Fruit fly (Drosophila melanogaster) whole organism, embryonic: ENCODE data around the gene CG7231.

Source experiments
- CG10147 ChIP-seq: fragments of 200-800 bp; sonication (Bioruptor generic); optimal IDR thresholded peaks from 2 replicates; lab custom pipeline; 2019; ENCODE audit warnings: missing biosample characterization, mild to moderate bottlenecking, missing genetic modification characterization, moderate library complexity
- CG11085 ChIP-seq: fragments of 200-800 bp; sonication (Bioruptor generic); IDR thresholded peaks from 2 replicates; pipeline ENCODE4 v1.3.6; 2022; ENCODE audit warnings: missing biosample characterization, missing genetic modification characterization
- CG11504 ChIP-seq: fragments of 200-800 bp; sonication (Bioruptor generic); optimal IDR thresholded peaks from 3 replicates; lab custom pipeline; 2019; ENCODE audit warnings: missing biosample characterization, mild to moderate bottlenecking, missing genetic modification characterization, moderate library complexity
- CG17361 ChIP-seq: fragments of 200-800 bp; sonication (Bioruptor generic); IDR thresholded peaks from 3 replicates; pipeline ENCODE4 v1.3.6; 2022; ENCODE audit warnings: missing biosample characterization, missing genetic modification characterization
- CG18599 ChIP-seq: fragments of 200-800 bp; sonication (Bioruptor generic); optimal IDR thresholded peaks from 3 replicates; lab custom pipeline; 2017; ENCODE audit warnings: missing biosample characterization, missing genetic modification characterization, mild to moderate bottlenecking, moderate library complexity, missing genetic modification reagents
- CG2116 ChIP-seq: fragments of 200-800 bp; sonication (Bioruptor generic); optimal IDR thresholded peaks from 3 replicates; lab custom pipeline; 2018; ENCODE audit warnings: missing biosample characterization, mild to moderate bottlenecking, missing genetic modification characterization
- CG2678 ChIP-seq: fragments of 200-800 bp; sonication (Bioruptor generic); optimal IDR thresholded peaks from 3 replicates; lab custom pipeline; 2019; ENCODE audit warnings: missing biosample characterization, mild to moderate bottlenecking, missing genetic modification characterization, moderate library complexity
- CG32532 ChIP-seq: fragments of 200-800 bp; sonication (Bioruptor generic); IDR thresholded peaks from 2 replicates; pipeline ENCODE4 v1.3.6; 2022; ENCODE audit warnings: missing biosample characterization, missing genetic modification characterization
- CG3281 ChIP-seq: fragments of 200-800 bp; sonication (Bioruptor generic); optimal IDR thresholded peaks from 3 replicates; lab custom pipeline; 2017; ENCODE audit warnings: missing biosample characterization, mild to moderate bottlenecking, missing genetic modification characterization
- CG33213 ChIP-seq: fragments of 200-800 bp; sonication (Bioruptor generic); optimal IDR thresholded peaks from 3 replicates; lab custom pipeline; 2016; ENCODE audit warnings: missing biosample characterization, missing genetic modification characterization
- CG3847 ChIP-seq: fragments of 200-800 bp; sonication (Bioruptor generic); IDR thresholded peaks from 2 replicates; pipeline ENCODE4 v1.3.6; 2022; ENCODE audit warnings: missing biosample characterization, missing genetic modification characterization
- CG4617 ChIP-seq: fragments of 200-800 bp; sonication (Bioruptor generic); optimal IDR thresholded peaks from 3 replicates; lab custom pipeline; 2016; ENCODE audit warnings: missing biosample characterization, missing genetic modification characterization, borderline replicate concordance
- CG7556 ChIP-seq: fragments of 200-800 bp; sonication (Bioruptor generic); optimal IDR thresholded peaks from 2 replicates; lab custom pipeline; 2017; ENCODE audit warnings: missing biosample characterization, mild to moderate bottlenecking, missing genetic modification characterization
- CG7839 ChIP-seq: fragments of 200-800 bp; sonication (Bioruptor generic); optimal IDR thresholded peaks from 3 replicates; lab custom pipeline; 2018; ENCODE audit warnings: missing biosample characterization, mild to moderate bottlenecking, missing genetic modification characterization, moderate library complexity
- CG8290 ChIP-seq, 3 experiments: fragments of 200-800 bp; sonication (Bioruptor generic); optimal IDR thresholded peaks; 2 replicates each; lab custom pipeline; 2016 to 2019; ENCODE audit warnings: missing biosample characterization in 3 of 3, missing genetic modification characterization in 3 of 3, mild to moderate bottlenecking in 2 of 3, moderate library complexity in 1 of 3
- CG8388 ChIP-seq: fragments of 200-800 bp; sonication (Bioruptor generic); optimal IDR thresholded peaks from 2 replicates; lab custom pipeline; 2019; ENCODE audit warnings: missing biosample characterization, mild to moderate bottlenecking, missing genetic modification characterization, moderate library complexity
- CG9932 ChIP-seq: fragments of 200-800 bp; sonication (Bioruptor generic); IDR thresholded peaks from 2 replicates; pipeline ENCODE4 v1.3.6; 2022; ENCODE audit warnings: missing biosample characterization, missing genetic modification characterization
- CHES-1-like ChIP-seq: fragments of 200-800 bp; sonication (Bioruptor generic); optimal IDR thresholded peaks from 2 replicates; lab custom pipeline; 2016; ENCODE audit warnings: missing biosample characterization, missing genetic modification characterization
- Drgx ChIP-seq: fragments of 200-800 bp; sonication (Bioruptor generic); IDR thresholded peaks from 2 replicates; pipeline ENCODE4 v1.3.6; 2022; ENCODE audit warnings: missing biosample characterization, missing genetic modification characterization
- Fer3 ChIP-seq: fragments of 200-800 bp; sonication (Bioruptor generic); optimal IDR thresholded peaks from 2 replicates; lab custom pipeline; 2018; ENCODE audit warnings: missing biosample characterization, mild to moderate bottlenecking, missing genetic modification characterization, moderate library complexity
- HLH4C ChIP-seq: fragments of 200-800 bp; sonication (Bioruptor generic); IDR thresholded peaks from 3 replicates; pipeline ENCODE4 v1.3.6; 2022; ENCODE audit warnings: missing biosample characterization, missing genetic modification characterization; ENCODE audit not compliant: partially characterized antibody
- Lhr ChIP-seq: fragments of 200-800 bp; sonication (Bioruptor generic); optimal IDR thresholded peaks from 3 replicates; lab custom pipeline; 2017; ENCODE audit warnings: mild to moderate bottlenecking, missing biosample characterization, missing genetic modification reagents, missing genetic modification characterization
- Med ChIP-seq: fragments of 200-800 bp; sonication (Bioruptor generic); peaks from one replicate; lab custom pipeline; 2016; ENCODE audit warnings: missing biosample characterization, missing genetic modification characterization, mild to moderate bottlenecking, inconsistent platforms, moderate library complexity
- Meics ChIP-seq: fragments of 200-800 bp; sonication (Bioruptor generic); optimal IDR thresholded peaks from 2 replicates; lab custom pipeline; 2017; ENCODE audit warnings: missing biosample characterization, mild to moderate bottlenecking, missing genetic modification characterization
- NfI ChIP-seq: fragments of 200-800 bp; sonication (Bioruptor generic); optimal IDR thresholded peaks from 3 replicates; lab custom pipeline; 2018; ENCODE audit warnings: missing biosample characterization, mild to moderate bottlenecking, missing genetic modification characterization, moderate library complexity
- Rfx ChIP-seq: fragments of 200-800 bp; sonication (Bioruptor generic); IDR thresholded peaks from 2 replicates; pipeline ENCODE4 v1.3.6; 2022; ENCODE audit warnings: missing biosample characterization, missing genetic modification characterization
- TFAM ChIP-seq: fragments of 200-800 bp; sonication (Bioruptor generic); optimal IDR thresholded peaks from 2 replicates; lab custom pipeline; 2017; ENCODE audit warnings: missing biosample characterization, missing genetic modification characterization, inconsistent platforms
- ab ChIP-seq: fragments of 200-800 bp; sonication (Bioruptor generic); optimal IDR thresholded peaks from 2 replicates; lab custom pipeline; 2016; ENCODE audit warnings: missing biosample characterization, missing genetic modification characterization
- da ChIP-seq: fragments of 200-800 bp; sonication (Bioruptor generic); optimal IDR thresholded peaks from 2 replicates; lab custom pipeline; 2016; ENCODE audit warnings: missing biosample characterization, missing genetic modification characterization
- dmrt99B ChIP-seq: fragments of 200-800 bp; sonication (Bioruptor generic); optimal IDR thresholded peaks from 2 replicates; lab custom pipeline; 2018; ENCODE audit warnings: missing biosample characterization, mild to moderate bottlenecking, missing genetic modification characterization, moderate library complexity
- dysf ChIP-seq: fragments of 200-800 bp; sonication (Bioruptor generic); IDR thresholded peaks from 3 replicates; pipeline ENCODE4 v1.3.6; 2022; ENCODE audit warnings: missing biosample characterization, missing genetic modification characterization
- eve ChIP-seq, 2 experiments: fragments of >200 bp; optimal IDR thresholded peaks; 2 replicates each; lab custom pipeline; 2017; ENCODE audit warnings: missing biosample characterization in 2 of 2, missing genetic modification characterization in 2 of 2
- gcm ChIP-seq: fragments of 200-800 bp; sonication (Bioruptor generic); optimal IDR thresholded peaks from 2 replicates; lab custom pipeline; 2019; ENCODE audit warnings: missing biosample characterization, mild to moderate bottlenecking, missing genetic modification characterization, moderate library complexity
- gem ChIP-seq: fragments of 200-800 bp; sonication (Bioruptor generic); optimal IDR thresholded peaks from 2 replicates; lab custom pipeline; 2019; ENCODE audit warnings: missing biosample characterization, mild to moderate bottlenecking, missing genetic modification characterization, moderate library complexity
- grau ChIP-seq: fragments of 200-800 bp; optimal IDR thresholded peaks from 3 replicates; lab custom pipeline; 2019; ENCODE audit warnings: missing biosample characterization, mild to moderate bottlenecking, missing genetic modification characterization, moderate library complexity
- grn ChIP-seq: fragments of 200-800 bp; sonication (Bioruptor generic); optimal IDR thresholded peaks from 3 replicates; lab custom pipeline; 2017; ENCODE audit warnings: missing biosample characterization, missing genetic modification characterization
- hkb ChIP-seq, 2 experiments: fragments of 200-800 bp in 1 of 2; fragments of >200 bp in 1 of 2; sonication (Bioruptor generic) in 1 of 2; IDR thresholded peaks in 1 of 2; optimal IDR thresholded peaks in 1 of 2; 2 replicates each; pipeline versions ENCODE4 v1.3.6 to Lab custom; 2017 to 2022; ENCODE audit warnings: missing biosample characterization in 1 of 2, missing genetic modification characterization in 1 of 2
- jumu ChIP-seq: fragments of 200-800 bp; sonication (Bioruptor generic); optimal IDR thresholded peaks from 3 replicates; lab custom pipeline; 2016; ENCODE audit warnings: missing biosample characterization, missing genetic modification characterization
- lmd ChIP-seq: fragments of 200-800 bp; sonication (Bioruptor generic); IDR thresholded peaks from 2 replicates; pipeline ENCODE4 v1.3.6; 2022; ENCODE audit warnings: missing biosample characterization, missing genetic modification characterization
- luna ChIP-seq: fragments of 200-800 bp; sonication (Bioruptor generic); optimal IDR thresholded peaks from 2 replicates; lab custom pipeline; 2016; ENCODE audit warnings: missing biosample characterization, missing genetic modification characterization
- mld ChIP-seq: fragments of 200-800 bp; sonication (Bioruptor generic); IDR thresholded peaks from 3 replicates; pipeline ENCODE4 v1.3.6; 2022; ENCODE audit warnings: missing biosample characterization, missing genetic modification characterization; ENCODE audit not compliant: partially characterized antibody
- nom ChIP-seq: fragments of 200-800 bp; sonication (Bioruptor generic); optimal IDR thresholded peaks from 2 replicates; lab custom pipeline; 2017; ENCODE audit warnings: missing biosample characterization, missing genetic modification characterization, mild to moderate bottlenecking, moderate library complexity, missing genetic modification reagents
- row ChIP-seq: fragments of 200-800 bp; sonication (Bioruptor generic); IDR thresholded peaks from 3 replicates; pipeline ENCODE4 v1.3.6; 2022; ENCODE audit warnings: missing biosample characterization, missing genetic modification characterization
- sc ChIP-seq, 3 experiments: fragments of >200 bp in 2 of 3; fragments of 200-800 bp in 1 of 3; sonication (Bioruptor generic) in 1 of 3; optimal IDR thresholded peaks; 2 replicates in 2 of 3; 3 replicates in 1 of 3; lab custom pipeline; 2017; ENCODE audit warnings: mild to moderate bottlenecking in 1 of 3, missing biosample characterization in 1 of 3, missing genetic modification characterization in 1 of 3, missing genetic modification reagents in 1 of 3
- scrt ChIP-seq: fragments of 200-800 bp; sonication (Bioruptor generic); optimal IDR thresholded peaks from 2 replicates; lab custom pipeline; 2018; ENCODE audit warnings: missing biosample characterization, mild to moderate bottlenecking, missing genetic modification characterization, moderate library complexity
- slbo ChIP-seq: fragments of 200-800 bp; sonication (Bioruptor generic); IDR thresholded peaks from 2 replicates; pipeline ENCODE4 v1.3.6; 2022; ENCODE audit warnings: missing biosample characterization, missing genetic modification characterization
- tgo ChIP-seq: fragments of 200-800 bp; sonication (Bioruptor generic); IDR thresholded peaks from 3 replicates; pipeline ENCODE4 v1.3.6; 2022; ENCODE audit warnings: missing biosample characterization, missing genetic modification characterization
- unpg ChIP-seq: fragments of 200-800 bp; sonication (Bioruptor generic); optimal IDR thresholded peaks from 3 replicates; lab custom pipeline; 2018; ENCODE audit warnings: missing biosample characterization, mild to moderate bottlenecking, missing genetic modification characterization, moderate library complexity
- vfl ChIP-seq: fragments of 200-800 bp; sonication (Bioruptor generic); optimal IDR thresholded peaks from 2 replicates; lab custom pipeline; 2016; ENCODE audit warnings: missing biosample characterization, missing genetic modification characterization

The CG7231 gene

dm6 chr2L:7962881-7963280 is 20.9 kb upstream of the CG7231 start:
- TF ChIP-seq CG3281 (GFP tag; lab: Kevin White, UChicago) (peak; percentile 1), CG17361 (GFP tag; lab: Robert Waterston, UW) (no peak), vfl (GFP tag; lab: Kevin White, UChicago) (no peak), tgo (peak; percentile 22; the same call in 2 of the 3 replicates), CG33213 (GFP tag; lab: Kevin White, UChicago) (no peak), grau (tag; lab: Kevin White, UChicago) (peak; percentile 76), Lhr (GFP tag; lab: Kevin White, UChicago) (no peak), dmrt99B (tag; lab: Kevin White, UChicago) (peak; percentile 25), CG10147 (GFP tag; lab: Kevin White, UChicago) (peak; percentile 4), Rfx (GFP tag; lab: Robert Waterston, UW) (peak; percentile 36; the same call in 1 of the 2 replicates), row (GFP tag; lab: Robert Waterston, UW) (peak; percentile 37; the same call in 2 of the 3 replicates), CG11504 (tag; lab: Kevin White, UChicago) (peak; percentile 25), scrt (GFP tag; lab: Kevin White, UChicago) (peak; percentile 2), Fer3 (tag; lab: Kevin White, UChicago) (peak; percentile 22), CG2678 (tag; lab: Kevin White, UChicago) (peak; percentile 38), slbo (peak; percentile 52), dysf (GFP tag; lab: Robert Waterston, UW) (peak; percentile 40; the same call in 1 of the 3 replicates), CG4617 (GFP tag; lab: Kevin White, UChicago) (no peak), unpg (GFP tag; lab: Kevin White, UChicago) (peak; percentile 3), CG8388 (no peak), CHES-1-like (GFP tag; lab: Kevin White, UChicago) (no peak), CG7556 (GFP tag; lab: Kevin White, UChicago) (peak; percentile 9), da (GFP tag; lab: Kevin White, UChicago) (no peak), CG32532 (GFP tag; lab: Robert Waterston, UW) (peak; percentile 22; the same call in 1 of the 2 replicates), gem (peak; percentile 16), sc (optimal IDR thresholded peaks at IDR 0.05; lab: Kevin White, UChicago) (no peak), sc (GFP tag; optimal IDR thresholded peaks at IDR 0.05; lab: Kevin White, UChicago) (no peak), CG3847 (GFP tag; lab: Robert Waterston, UW) (peak; percentile 33; the same call in 1 of the 2 replicates), Meics (GFP tag; lab: Kevin White, UChicago) (peak; percentile 48), lmd (GFP tag; lab: Robert Waterston, UW) (peak; percentile 14; the same call in 1 of the 2 replicates), CG9932 (GFP tag; lab: Robert Waterston, UW) (0 out of 2 replicates have a peak, but pooled peaks have one; percentile 24), CG7839 (tag; lab: Kevin White, UChicago) (peak; percentile 20), CG18599 (GFP tag; lab: Kevin White, UChicago) (peak; percentile 22), NfI (GFP tag; lab: Kevin White, UChicago) (peak; percentile 5)

- TF ChIP-seq mld (no peak), TFAM (no peak), luna (GFP tag; lab: Kevin White, UChicago) (peak; percentile 43), Med (GFP tag; lab: Kevin White, UChicago) (peak; percentile 92), gcm (GFP tag; lab: Kevin White, UChicago) (peak; percentile 76), eve (GFP tag; optimal IDR thresholded peaks at IDR 0.05; lab: Kevin White, UChicago) (peak in 1 of 2 experiments; percentile 81), HLH4C (GFP tag; lab: Robert Waterston, UW) (no peak), hkb (optimal IDR thresholded peaks at IDR 0.05; lab: Kevin White, UChicago) (no peak), hkb (GFP tag; IDR thresholded peaks at IDR 0.05; lab: Robert Waterston, UW) (peak; percentile 90), Drgx (GFP tag; lab: Robert Waterston, UW) (peak; percentile 93), nom (no peak), jumu (GFP tag; lab: Kevin White, UChicago) (peak; percentile 61), CG8290 (GFP tag; optimal IDR thresholded peaks at IDR 0.05; lab: Kevin White, UChicago) (no peak), CG8290 (tag; optimal IDR thresholded peaks at IDR 0.05; lab: Kevin White, UChicago) (peak in 1 of 2 experiments; percentile 69), CG2116 (GFP tag; lab: Kevin White, UChicago) (no peak), CG11085 (GFP tag; lab: Robert Waterston, UW) (peak; percentile 48; the same call in 1 of the 2 replicates), grn (no peak), ab (no peak)
These were observed 19.1 kb upstream of the CG7231 start for dm6 chr2L:7964611-7965010.
